Fruit fly (Drosophila melanogaster): ENCODE data around the gene CG15286.
A peak's percentile ranks its signal among the peaks of the same experiment; 100 is the strongest.

The CG15286 gene

DNA sequence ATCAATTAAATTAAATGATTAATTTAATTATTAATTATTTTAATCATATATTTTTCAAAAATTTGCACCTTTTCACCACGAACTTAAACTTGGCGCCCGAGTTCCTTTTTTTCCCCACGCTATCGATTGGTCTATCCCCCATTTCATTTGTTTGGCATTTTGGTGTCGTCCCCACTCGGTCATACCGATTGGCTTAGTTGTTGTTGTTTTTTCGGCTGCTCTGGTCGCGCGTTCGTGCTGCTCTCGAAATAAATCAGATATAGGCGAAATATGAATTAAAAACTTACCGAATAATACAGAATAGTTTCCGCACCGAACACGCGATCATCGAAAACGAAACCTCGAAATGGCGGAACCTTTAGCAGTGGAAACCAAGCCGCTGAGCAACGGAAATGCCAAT lies 4.1 kb upstream of the CG15286 start, which contains the start of gene CG33090:
CG33090 (plus strand) TSS at position 194 of the 400 bp plus-strand sequence.
- no peak for TF ChIP-seq Abd-B (GFP tag; optimal IDR thresholded peaks at IDR 0.05)
- TF ChIP-seq woc (GFP tag; optimal IDR thresholded peaks at IDR 0.05): no peak
- TF ChIP-seq CG32264 (GFP tag; optimal IDR thresholded peaks at IDR 0.05): no peak
- no peak for TF ChIP-seq brk (GFP tag; optimal IDR thresholded peaks at IDR 0.05)
- no peak for TF ChIP-seq Mio (GFP tag; optimal IDR thresholded peaks at IDR 0.05)
- TF ChIP-seq Vsx2 (GFP tag; optimal IDR thresholded peaks at IDR 0.05; ENCODE audit: partially characterized antibody): no peak
- TF ChIP-seq Myc (optimal IDR thresholded peaks at IDR 0.05): peak; percentile 47
- TF ChIP-seq sage (GFP tag; optimal IDR thresholded peaks at IDR 0.05): peak; percentile 15
- no peak for TF ChIP-seq fru (GFP tag; optimal IDR thresholded peaks at IDR 0.05)

DNA sequence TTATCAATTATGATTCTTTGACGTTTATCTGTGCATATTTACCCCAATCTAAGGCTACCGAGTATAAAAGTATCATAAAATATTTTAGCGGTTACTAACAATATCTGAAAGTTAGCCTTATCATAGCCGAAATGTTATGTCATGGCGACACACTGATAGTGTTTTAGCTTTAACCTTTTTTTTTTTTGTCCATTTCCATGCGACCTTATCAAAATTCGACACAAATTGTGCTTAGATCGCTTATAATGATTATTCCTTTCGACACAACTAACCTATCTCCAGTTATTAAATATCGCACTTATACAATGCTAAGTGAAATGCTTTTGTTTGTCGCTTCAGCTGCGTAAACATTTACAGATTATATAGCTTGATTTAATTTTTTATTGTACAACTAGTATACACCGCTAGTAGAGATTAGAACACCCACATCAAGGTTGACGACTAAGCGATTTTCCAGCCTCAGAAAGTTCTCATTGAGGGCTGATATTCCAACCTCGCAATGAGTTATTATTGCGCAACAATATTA lies 1.7 kb upstream of the CG15286 start:
- TF ChIP-seq ey (GFP tag; optimal IDR thresholded peaks at IDR 0.05) (no peak), Hr78 (GFP tag; optimal IDR thresholded peaks at IDR 0.05) (no peak), foxo (GFP tag; optimal IDR thresholded peaks at IDR 0.05) (no peak), HLH106 (tag; optimal IDR thresholded peaks at IDR 0.05) (no peak), Abd-B (GFP tag; optimal IDR thresholded peaks at IDR 0.05) (no peak), Jra (GFP tag; optimal IDR thresholded peaks at IDR 0.05) (no peak), br (GFP tag; optimal IDR thresholded peaks at IDR 0.05) (no peak), sage (GFP tag; optimal IDR thresholded peaks at IDR 0.05) (no peak), Mio (GFP tag; optimal IDR thresholded peaks at IDR 0.05) (no peak), Hr83 (GFP tag; optimal IDR thresholded peaks at IDR 0.05; ENCODE audit: poor library complexity, severe bottlenecking) (no peak), GATAd (GFP tag; optimal IDR thresholded peaks at IDR 0.05) (no peak)

DNA sequence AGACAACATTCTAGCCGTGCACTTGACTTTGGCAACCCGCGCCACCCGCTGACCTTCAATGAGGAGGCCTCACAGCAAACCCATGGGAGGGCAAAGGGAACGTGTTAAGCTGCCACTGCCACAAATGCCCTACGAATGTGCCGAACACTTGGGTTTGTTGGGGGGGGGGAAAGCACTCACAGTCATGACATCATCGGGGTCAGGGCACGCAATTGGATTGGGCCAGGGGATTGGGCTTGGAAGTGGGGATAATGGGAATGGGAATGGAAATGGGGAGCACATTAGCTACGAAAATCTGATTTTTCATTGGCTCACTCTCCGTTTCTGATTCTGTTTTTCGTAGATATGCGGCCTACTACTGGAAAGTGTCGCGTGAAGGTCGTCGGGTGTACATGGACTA lies 2.9 kb downstream of the CG15286 start:
- TF ChIP-seq br (GFP tag; optimal IDR thresholded peaks at IDR 0.05) (no peak), dsf (GFP tag; optimal IDR thresholded peaks at IDR 0.05; ENCODE audit: borderline replicate concordance) (no peak)

DNA sequence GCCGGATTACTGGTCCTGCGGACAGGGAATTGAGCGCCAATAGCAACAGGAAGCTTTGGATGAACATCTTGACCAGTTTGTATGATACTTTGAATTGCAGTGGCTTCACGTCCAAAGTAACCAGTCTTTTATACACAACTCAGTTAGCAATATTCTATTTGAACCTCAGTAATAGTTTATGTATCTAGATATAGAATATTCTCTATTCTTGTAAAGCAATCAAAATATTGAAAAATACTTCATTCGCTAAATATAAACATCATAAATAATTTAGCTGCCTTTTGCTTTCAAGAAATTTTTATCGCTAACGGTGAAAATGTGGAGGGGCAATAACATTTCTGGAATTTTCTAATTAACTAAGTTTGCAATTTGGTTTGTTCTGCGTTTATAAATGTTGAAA lies 8.5 kb downstream of the CG15286 start, which contains the start of gene Send2:
Send2 (minus strand) TSS at position 101 of the 400 bp plus-strand sequence.
- TF ChIP-seq foxo (GFP tag; optimal IDR thresholded peaks at IDR 0.05): no peak
- no peak for TF ChIP-seq Hr83 (GFP tag; optimal IDR thresholded peaks at IDR 0.05; ENCODE audit: poor library complexity, severe bottlenecking)

DNA sequence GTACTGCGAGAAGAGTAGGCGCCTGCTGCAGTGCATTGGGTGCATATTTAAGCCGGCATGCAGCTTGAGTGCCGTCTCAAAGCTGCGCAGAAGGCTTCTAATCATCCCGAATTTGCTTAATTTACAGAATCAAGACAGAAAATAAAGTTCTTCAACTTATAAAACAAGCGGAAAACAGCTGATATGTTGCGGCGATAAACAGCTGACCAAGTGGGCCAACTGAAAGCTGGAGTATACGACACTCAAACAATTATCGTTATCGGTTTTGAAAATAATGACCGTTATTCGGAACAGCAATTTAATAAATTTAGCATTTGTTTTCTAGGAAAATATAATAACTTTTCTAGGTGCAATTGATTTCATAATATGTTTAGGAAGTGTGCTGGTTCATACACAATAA lies 10.6 kb downstream of the CG15286 start, which contains the start of gene mTTF:
mTTF (minus strand) TSS at position 189 of the 400 bp plus-strand sequence.
- TF ChIP-seq Dfd (GFP tag; optimal IDR thresholded peaks at IDR 0.05): no peak
- TF ChIP-seq Hr78 (GFP tag; optimal IDR thresholded peaks at IDR 0.05): no peak
- TF ChIP-seq dl (GFP tag; optimal IDR thresholded peaks at IDR 0.05; ENCODE audit: insufficient read depth in 1 of 2, partially characterized antibody in 2 of 2): peak in 1 of 2 experiments; percentile 4
- no peak for TF ChIP-seq psq (GFP tag; optimal IDR thresholded peaks at IDR 0.05)
- TF ChIP-seq Jra (GFP tag; optimal IDR thresholded peaks at IDR 0.05): no peak
- TF ChIP-seq Dif (GFP tag; optimal IDR thresholded peaks at IDR 0.05; ENCODE audit: partially characterized antibody): peak; percentile 88
- peak; percentile 74 for TF ChIP-seq Vsx2 (GFP tag; optimal IDR thresholded peaks at IDR 0.05; ENCODE audit: partially characterized antibody)

DNA sequence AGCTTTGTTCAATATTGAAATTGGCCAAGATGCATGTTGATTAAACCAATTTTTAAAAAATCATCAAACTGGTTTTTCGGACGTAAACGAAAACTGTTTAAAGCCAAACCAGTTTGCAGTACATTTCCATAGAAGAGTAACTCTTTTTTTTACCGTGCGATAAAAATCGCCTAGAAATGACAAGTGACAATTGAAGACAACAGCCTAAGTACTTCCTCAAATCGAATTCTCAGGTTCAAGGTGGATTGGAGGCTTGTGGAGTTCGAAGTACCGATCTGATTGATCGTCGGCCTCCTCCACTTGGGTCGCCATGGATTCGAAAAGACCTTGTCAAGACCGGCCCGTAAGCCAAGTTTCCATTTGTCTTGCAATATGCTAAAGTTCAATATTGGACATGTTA lies 12.5 kb downstream of the CG15286 start:
- TF ChIP-seq h (GFP tag; optimal IDR thresholded peaks at IDR 0.05) (no peak), woc (GFP tag; optimal IDR thresholded peaks at IDR 0.05) (no peak), rgr (GFP tag; optimal IDR thresholded peaks at IDR 0.05) (no peak), usp (GFP tag; optimal IDR thresholded peaks at IDR 0.05) (no peak), CrebA (GFP tag; optimal IDR thresholded peaks at IDR 0.05; ENCODE audit: borderline replicate concordance) (no peak), Rel (GFP tag; optimal IDR thresholded peaks at IDR 0.05) (no peak), Rel (tag; optimal IDR thresholded peaks at IDR 0.05) (no peak), foxo (GFP tag; optimal IDR thresholded peaks at IDR 0.05) (no peak), Vsx2 (GFP tag; optimal IDR thresholded peaks at IDR 0.05; ENCODE audit: partially characterized antibody) (no peak), HLH106 (tag; optimal IDR thresholded peaks at IDR 0.05) (no peak), GATAd (GFP tag; optimal IDR thresholded peaks at IDR 0.05) (no peak), jim (GFP tag; optimal IDR thresholded peaks at IDR 0.05) (no peak)

All from whole organism, wandering third instar larva.